Worm (Caenorhabditis elegans): ENCODE results near the gene tag-30.

The tag-30 gene

DNA sequence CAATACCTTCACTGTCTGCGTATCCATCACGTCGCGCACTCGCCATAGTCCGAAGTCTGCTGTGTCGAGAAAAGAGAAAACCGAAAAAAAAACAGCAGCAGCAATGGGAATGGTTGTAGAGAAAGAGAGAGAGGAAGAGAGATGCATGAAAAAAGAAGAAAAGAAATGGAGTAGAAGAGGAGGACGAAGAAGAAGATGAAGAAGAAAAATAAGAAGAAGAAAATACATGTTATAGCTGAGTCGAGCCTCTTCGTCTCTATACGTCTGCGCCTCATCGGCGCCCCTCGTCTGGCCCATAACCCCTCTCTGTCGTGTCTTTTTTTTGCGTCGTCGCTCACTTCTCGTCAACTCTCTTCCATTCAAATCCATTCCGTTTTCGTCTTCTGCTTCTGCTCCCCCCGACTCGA lies 45.2 kb downstream of the tag-30 start (continued):
- TF ChIP-seq ctbp-1 (GFP tag; IDR thresholded peaks at IDR 0.05) (peak; percentile 70; the same call in 1 of the 2 replicates), hlh-11 (tag; optimal IDR thresholded peaks at IDR 0.05) (peak; percentile 85), zag-1 (tag; optimal IDR thresholded peaks at IDR 0.05) (peak; percentile 58), nhr-48 (tag; optimal IDR thresholded peaks at IDR 0.05) (peak; percentile 51), hlh-30 (tag; optimal IDR thresholded peaks at IDR 0.05; ENCODE audit: insufficient read depth) (peak; percentile 69), nhr-237 (tag; optimal IDR thresholded peaks at IDR 0.05) (no peak), F49E8.2 (tag; optimal IDR thresholded peaks at IDR 0.05; ENCODE audit: borderline replicate concordance) (no peak), ceh-44 (GFP tag; IDR thresholded peaks at IDR 0.05) (no peak), ama-1 (optimal IDR thresholded peaks at IDR 0.05) (no peak), hmg-1.1 (GFP tag; IDR thresholded peaks at IDR 0.05) (peak; percentile 81; the same call in 1 of the 2 replicates), ceh-20 (GFP tag; IDR thresholded peaks at IDR 0.05) (peak; percentile 73; the same call in 1 of the 2 replicates), nhr-111 (GFP tag; optimal IDR thresholded peaks at IDR 0.05) (no peak), Y48G9A.11 (GFP tag; IDR thresholded peaks at IDR 0.05) (no peak), lir-3 (tag; optimal IDR thresholded peaks at IDR 0.05) (no peak), zip-2 (tag; optimal IDR thresholded peaks at IDR 0.05) (no peak), sdz-12 (GFP tag; optimal IDR thresholded peaks at IDR 0.05) (no peak), pqm-1 (tag; optimal IDR thresholded peaks at IDR 0.05) (no peak), nhr-76 (tag; optimal IDR thresholded peaks at IDR 0.05) (no peak), daf-12 (tag; optimal IDR thresholded peaks at IDR 0.05) (no peak), unc-39 (tag; optimal IDR thresholded peaks at IDR 0.05) (no peak), lin-1 (GFP tag; IDR thresholded peaks at IDR 0.05) (no peak), ceh-82 (tag; optimal IDR thresholded peaks at IDR 0.05) (no peak), nhr-42 (GFP tag; IDR thresholded peaks at IDR 0.05) (no peak), fkh-10 (GFP tag; optimal IDR thresholded peaks at IDR 0.05) (peak; percentile 90), mxl-3 (GFP tag; optimal IDR thresholded peaks at IDR 0.05) (peak; percentile 34), ceh-32 (tag; optimal IDR thresholded peaks at IDR 0.05; ENCODE audit: poor library complexity) (no peak), T20F7.1 (GFP tag; optimal IDR thresholded peaks at IDR 0.05) (peak; percentile 21), lim-7 (GFP tag; IDR thresholded peaks at IDR 0.05) (no peak), unc-130 (GFP tag; optimal IDR thresholded peaks at IDR 0.05) (no peak), tag-97 (GFP tag; IDR thresholded peaks at IDR 0.05) (no peak), ztf-7 (tag; optimal IDR thresholded peaks at IDR 0.05) (no peak), arid-1 (GFP tag; conservative IDR thresholded peaks at IDR 0.05) (no peak), jun-1 (tag; optimal IDR thresholded peaks at IDR 0.05) (no peak), tra-1 (GFP tag; IDR thresholded peaks at IDR 0.05) (0 out of 2 replicates have a peak, but pooled peaks have one; percentile 4), ces-1 (GFP tag; optimal IDR thresholded peaks at IDR 0.05) (no peak), spr-3 (GFP tag; optimal IDR thresholded peaks at IDR 0.05) (no peak), egl-43 (GFP tag; IDR thresholded peaks at IDR 0.05) (peak; percentile 75; the same call in 1 of the 2 replicates), mes-2 (tag; optimal IDR thresholded peaks at IDR 0.05; ENCODE audit: poor library complexity, severe bottlenecking) (no peak), vab-7 (GFP tag; IDR thresholded peaks at IDR 0.05) (no peak), fos-1 (tag; optimal IDR thresholded peaks at IDR 0.05) (no peak), pha-4 (GFP tag; IDR thresholded peaks at IDR 0.05) (no peak), pha-4 (tag; optimal IDR thresholded peaks at IDR 0.05) (peak; percentile 28), mdt-29 (GFP tag; IDR thresholded peaks at IDR 0.05) (no peak), dpl-1 (GFP tag; optimal IDR thresholded peaks at IDR 0.05) (peak; percentile 60), F26F4.8 (GFP tag; conservative IDR thresholded peaks at IDR 0.05) (no peak), ZK546.5 (tag; optimal IDR thresholded peaks at IDR 0.05) (no peak), Y75B8A.6 (GFP tag; IDR thresholded peaks at IDR 0.05) (no peak), dmd-6 (GFP tag; IDR thresholded peaks at IDR 0.05) (peak; percentile 68), rbr-2 (tag; optimal IDR thresholded peaks at IDR 0.05) (peak; percentile 81), nhr-102 (tag; optimal IDR thresholded peaks at IDR 0.05) (no peak), F37D6.2 (tag; optimal IDR thresholded peaks at IDR 0.05) (peak; percentile 69), dmd-8 (GFP tag; IDR thresholded peaks at IDR 0.05) (no peak)
